Worm (Caenorhabditis elegans): ENCODE measurements around the gene F09F7.5.

Gene F09F7.5

DNA sequence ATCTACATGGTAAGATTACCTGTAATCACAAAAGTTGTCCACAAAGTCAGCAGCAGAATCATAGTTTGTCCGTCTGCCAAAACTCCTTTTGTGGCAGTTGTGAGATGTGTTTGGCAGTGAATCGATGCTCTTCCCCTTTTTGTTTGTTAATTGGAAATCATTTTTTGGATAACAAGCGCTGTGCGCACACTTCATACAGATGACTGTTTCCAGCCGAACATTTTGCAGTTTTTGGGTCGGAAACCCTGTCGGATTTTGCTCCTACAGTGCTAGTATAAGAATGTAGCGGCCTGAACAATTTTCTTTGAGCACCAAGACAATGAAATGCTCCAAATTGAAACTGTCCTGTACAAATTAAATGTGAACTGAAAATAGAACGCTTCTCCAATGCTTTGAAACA, 38.1 kb upstream of the F09F7.5 start, which contains the start of gene D1044.7:
TSS of gene D1044.7 (minus strand) at position 101 of the 400 bp plus-strand sequence.
- TF ChIP-seq fos-1 (tag; optimal IDR thresholded peaks at IDR 0.05) (no peak), daf-12 (tag; optimal IDR thresholded peaks at IDR 0.05) (no peak), aly-2 (tag; optimal IDR thresholded peaks at IDR 0.05) (no peak), lin-39 (tag; optimal IDR thresholded peaks at IDR 0.05) (no peak), nhr-43 (tag; optimal IDR thresholded peaks at IDR 0.05; ENCODE audit: poor library complexity, severe bottlenecking) (no peak), nhr-76 (tag; optimal IDR thresholded peaks at IDR 0.05) (no peak), egl-27 (tag; optimal IDR thresholded peaks at IDR 0.05) (no peak), nhr-11 (tag; optimal IDR thresholded peaks at IDR 0.05) (no peak), hmg-11 (tag; optimal IDR thresholded peaks at IDR 0.05) (no peak), pqm-1 (tag; optimal IDR thresholded peaks at IDR 0.05) (no peak), ztf-11 (tag; optimal IDR thresholded peaks at IDR 0.05) (no peak)

DNA sequence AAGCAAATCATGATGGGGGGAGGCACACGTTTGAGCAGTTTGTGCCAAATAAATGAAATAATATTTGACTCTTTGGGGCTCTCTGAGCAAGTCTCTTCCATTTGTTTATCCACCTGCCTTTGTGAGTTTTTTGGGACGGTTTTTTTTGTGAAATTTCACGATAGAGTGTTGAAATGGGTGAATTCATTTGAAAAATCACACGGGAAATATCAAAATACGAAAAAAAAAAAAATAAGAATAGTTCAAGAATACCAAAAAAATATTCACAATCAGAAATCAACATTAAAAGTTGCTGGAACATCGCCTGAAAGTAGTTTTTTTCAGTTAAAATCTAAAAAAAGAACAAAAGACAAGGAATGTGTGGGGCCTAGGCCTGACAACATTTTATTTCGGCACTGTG, 34.3 kb upstream of the F09F7.5 start, which contains the start of gene pqn-25:
TSS of gene pqn-25 (minus strand) at position 101 of the 400 bp plus-strand sequence.
- TF ChIP-seq nhr-28 (tag; optimal IDR thresholded peaks at IDR 0.05) (no peak), sea-2 (GFP tag; optimal IDR thresholded peaks at IDR 0.05) (no peak), ceh-28 (tag; optimal IDR thresholded peaks at IDR 0.05) (no peak), ceh-16 (tag; optimal IDR thresholded peaks at IDR 0.05) (no peak), mml-1 (tag; optimal IDR thresholded peaks at IDR 0.05) (no peak), nhr-25 (tag; optimal IDR thresholded peaks at IDR 0.05) (no peak), eor-1 (tag; optimal IDR thresholded peaks at IDR 0.05) (no peak), elt-2 (tag; optimal IDR thresholded peaks at IDR 0.05) (no peak), aly-2 (tag; optimal IDR thresholded peaks at IDR 0.05) (no peak), fos-1 (tag; optimal IDR thresholded peaks at IDR 0.05) (no peak)

DNA sequence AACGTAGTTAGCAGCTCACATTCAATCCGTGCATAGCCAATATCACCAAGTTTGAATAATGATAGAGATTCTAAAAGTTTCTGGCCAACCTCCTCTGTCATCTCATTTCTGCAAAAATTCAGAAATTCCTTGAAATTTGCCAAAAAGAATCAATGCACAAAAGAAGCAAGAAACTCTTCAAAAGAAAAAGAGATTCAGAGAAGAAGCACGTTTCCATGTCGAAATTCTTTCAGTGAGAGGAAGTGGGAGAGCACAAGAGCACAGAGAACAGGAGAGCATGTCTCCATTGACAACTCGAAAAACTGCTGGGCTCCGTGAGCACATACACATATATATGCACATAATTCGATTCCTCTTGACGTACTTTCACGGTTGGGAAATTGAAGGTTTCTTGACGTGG, 29.4 kb upstream of the F09F7.5 start, which contains the start of gene nekl-4:
TSS of gene nekl-4 (minus strand) at position 101 of the 400 bp plus-strand sequence.
- TF ChIP-seq skn-1 (tag; optimal IDR thresholded peaks at IDR 0.05): no peak
- TF ChIP-seq snpc-4 (tag; optimal IDR thresholded peaks at IDR 0.05): no peak
- no peak for TF ChIP-seq ceh-16 (tag; optimal IDR thresholded peaks at IDR 0.05)
- no peak for TF ChIP-seq fos-1 (tag; optimal IDR thresholded peaks at IDR 0.05)
- no peak for TF ChIP-seq nhr-67 (tag; optimal IDR thresholded peaks at IDR 0.05)
- TF ChIP-seq ZK546.5 (tag; optimal IDR thresholded peaks at IDR 0.05): no peak
- no peak for TF ChIP-seq nhr-28 (tag; optimal IDR thresholded peaks at IDR 0.05)
- TF ChIP-seq ama-1 (optimal IDR thresholded peaks at IDR 0.05): no peak
- no peak for TF ChIP-seq lsy-12 (tag; optimal IDR thresholded peaks at IDR 0.05)
- TF ChIP-seq nhr-43 (tag; optimal IDR thresholded peaks at IDR 0.05; ENCODE audit: poor library complexity, severe bottlenecking): no peak
- TF ChIP-seq nhr-237 (tag; optimal IDR thresholded peaks at IDR 0.05): no peak
- no peak for TF ChIP-seq nhr-23 (tag; optimal IDR thresholded peaks at IDR 0.05)
- TF ChIP-seq hmg-11 (tag; optimal IDR thresholded peaks at IDR 0.05): no peak
- no peak for TF ChIP-seq aly-2 (tag; optimal IDR thresholded peaks at IDR 0.05)
- TF ChIP-seq eor-1 (tag; optimal IDR thresholded peaks at IDR 0.05): no peak

DNA sequence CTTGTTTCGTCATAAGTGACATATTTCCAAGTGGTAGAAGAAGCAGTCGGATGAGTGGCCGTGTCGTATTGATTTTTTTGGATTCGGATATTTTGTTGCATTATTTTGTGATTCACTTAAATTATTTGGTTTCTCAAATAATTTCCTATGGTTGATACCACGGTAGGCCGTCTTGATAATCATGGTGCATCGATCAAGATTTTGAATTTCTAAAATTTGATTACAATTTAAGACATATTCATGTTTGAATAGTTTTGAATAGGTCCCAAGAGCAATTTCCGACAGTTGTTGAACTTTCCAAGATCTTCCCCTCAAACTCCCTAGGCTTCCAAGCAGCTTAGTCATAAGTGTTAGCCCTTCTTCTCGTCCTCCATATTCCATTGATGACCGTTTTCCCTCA, 24.9 kb upstream of the F09F7.5 start, which contains the start of gene D1044.4:
TSS of gene D1044.4 (minus strand) at position 101 of the 400 bp plus-strand sequence.
- TF ChIP-seq lin-39 (tag; optimal IDR thresholded peaks at IDR 0.05): no peak
- no peak for TF ChIP-seq nhr-67 (tag; optimal IDR thresholded peaks at IDR 0.05)
- TF ChIP-seq mml-1 (tag; optimal IDR thresholded peaks at IDR 0.05): no peak
- no peak for TF ChIP-seq lsy-12 (tag; optimal IDR thresholded peaks at IDR 0.05)
- no peak for TF ChIP-seq sea-2 (GFP tag; optimal IDR thresholded peaks at IDR 0.05)
- TF ChIP-seq unc-62 (GFP tag; optimal IDR thresholded peaks at IDR 0.05): no peak
- no peak for TF ChIP-seq nhr-23 (tag; optimal IDR thresholded peaks at IDR 0.05)
- TF ChIP-seq nhr-25 (tag; optimal IDR thresholded peaks at IDR 0.05): no peak

DNA sequence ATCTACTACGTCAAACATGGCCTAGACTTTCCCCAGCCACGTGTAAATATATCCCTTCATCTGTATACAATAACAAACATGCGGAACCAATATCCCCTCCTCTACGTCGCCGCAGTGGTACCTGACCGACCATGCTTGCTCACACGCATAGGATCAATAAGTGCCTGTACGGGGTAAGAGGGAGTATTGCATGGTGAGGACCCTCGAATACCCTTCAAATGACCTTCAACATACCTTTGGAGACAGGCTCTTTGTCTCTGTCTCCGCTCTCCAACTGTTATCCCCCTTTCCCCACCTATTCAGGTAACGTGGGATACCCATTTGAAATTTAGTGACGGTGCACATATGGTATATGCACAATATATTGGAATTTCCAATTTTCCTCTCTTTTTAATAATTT, 20.8 kb upstream of the F09F7.5 start, which contains the start of gene dex-1:
TSS of gene dex-1 (plus strand) at position 132 of the 400 bp plus-strand sequence.
- TF ChIP-seq nhr-25 (tag; optimal IDR thresholded peaks at IDR 0.05) (no peak), lsy-12 (tag; optimal IDR thresholded peaks at IDR 0.05) (no peak), unc-39 (tag; optimal IDR thresholded peaks at IDR 0.05) (no peak), aly-2 (tag; optimal IDR thresholded peaks at IDR 0.05) (no peak), elt-2 (tag; optimal IDR thresholded peaks at IDR 0.05) (no peak), nfya-1 (tag; optimal IDR thresholded peaks at IDR 0.05; ENCODE audit: insufficient read depth) (no peak), nhr-28 (tag; optimal IDR thresholded peaks at IDR 0.05) (no peak), fos-1 (tag; optimal IDR thresholded peaks at IDR 0.05) (no peak)

DNA sequence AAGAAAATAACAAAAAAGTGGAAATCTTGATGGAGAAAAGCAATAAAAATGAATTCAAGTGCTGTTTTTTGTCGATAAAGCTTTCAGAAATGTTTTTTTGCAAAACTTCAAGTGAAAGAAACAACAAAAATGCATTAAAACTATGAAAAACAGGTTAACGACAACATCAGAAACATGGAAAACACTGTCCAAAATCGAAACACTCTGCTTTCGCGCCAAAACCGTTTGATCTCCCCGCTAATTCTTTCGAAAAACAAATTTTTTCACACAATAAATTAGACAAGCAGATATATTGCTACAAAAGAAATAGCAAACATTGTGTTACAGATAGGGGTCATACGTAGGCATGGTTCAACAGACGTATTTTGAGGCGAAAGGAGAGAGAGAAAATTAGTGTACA, 5.0 kb upstream of the F09F7.5 start:
- TF ChIP-seq hmg-11 (tag; optimal IDR thresholded peaks at IDR 0.05) (peak; percentile 26), ceh-9 (tag; optimal IDR thresholded peaks at IDR 0.05) (no peak), nhr-25 (tag; optimal IDR thresholded peaks at IDR 0.05) (peak; percentile 37)

Data from whole organism, L3 larva.